Worm (Caenorhabditis elegans): Measurements from ENCODE around the gene srt-17.

DNA sequence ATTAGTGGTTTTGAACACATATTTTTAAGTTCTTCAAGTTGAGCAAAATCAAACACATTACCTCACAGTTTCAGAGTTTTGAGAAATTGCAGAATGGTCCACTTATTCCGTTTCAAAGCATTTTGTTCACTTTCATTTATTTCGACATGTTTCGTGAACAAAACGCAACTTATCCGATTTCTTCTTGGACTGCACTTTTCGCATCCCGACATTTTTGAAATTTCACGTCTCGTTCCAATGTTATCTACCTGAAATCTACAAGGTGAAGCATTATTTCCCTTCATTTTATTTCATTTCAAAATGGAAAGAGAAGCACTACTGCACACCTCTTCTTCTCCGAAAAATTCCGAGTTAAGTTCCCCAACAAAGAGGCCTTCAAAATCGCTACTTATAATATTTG lies 34.6 kb downstream of the srt-17 start, which contains the start of gene ZK488.6:
- TF ChIP-seq ztf-6 (GFP tag; IDR thresholded peaks at IDR 0.05) (no peak), F33H1.4 (GFP tag; IDR thresholded peaks at IDR 0.05) (no peak), Y56A3A.18 (GFP tag; IDR thresholded peaks at IDR 0.05) (no peak), lag-1 (GFP tag; IDR thresholded peaks at IDR 0.05) (no peak), pha-4 (tag; optimal IDR thresholded peaks at IDR 0.05) (no peak), unc-62 (GFP tag; optimal IDR thresholded peaks at IDR 0.05) (no peak), mcd-1 (GFP tag; IDR thresholded peaks at IDR 0.05) (no peak), mxl-1 (tag; optimal IDR thresholded peaks at IDR 0.05) (no peak), nfya-1 (tag; optimal IDR thresholded peaks at IDR 0.05; ENCODE audit: borderline replicate concordance, insufficient read depth) (no peak)
